Fruit fly (Drosophila melanogaster) whole organism, wandering third instar larva: Measurements from ENCODE around the gene Orct2.

Experiments used
- CG32264 ChIP-seq: fragments of 200-800 bp; sonication (Bioruptor generic); optimal IDR thresholded peaks from 2 replicates; lab custom pipeline; 2016; ENCODE audit warnings: missing biosample characterization, missing genetic modification characterization
- Dfd ChIP-seq: fragments of >200 bp; optimal IDR thresholded peaks from 2 replicates; lab custom pipeline; 2017; ENCODE audit warnings: missing biosample characterization, missing genetic modification characterization
- HLH106 ChIP-seq: fragments of 200-800 bp; optimal IDR thresholded peaks from 3 replicates; lab custom pipeline; 2019; ENCODE audit warnings: missing biosample characterization, mild to moderate bottlenecking, missing genetic modification characterization, moderate library complexity
- Hr83 ChIP-seq: fragments of 200-300 bp; sonication (Bioruptor generic); optimal IDR thresholded peaks from 2 replicates; lab custom pipeline; 2016; ENCODE audit warnings: missing biosample characterization, mild to moderate bottlenecking, missing genetic modification characterization, moderate library complexity; ENCODE audit not compliant: poor library complexity, severe bottlenecking
- OdsH ChIP-seq: fragments of 200-800 bp; sonication (Bioruptor generic); optimal IDR thresholded peaks from 2 replicates; lab custom pipeline; 2016; ENCODE audit warnings: missing biosample characterization, mild to moderate bottlenecking, missing genetic modification characterization
- Vsx2 ChIP-seq: fragments of 200-300, 225-300 bp; sonication (Bioruptor generic); optimal IDR thresholded peaks from 2 replicates; lab custom pipeline; 2018; ENCODE audit warnings: missing biosample characterization, missing genetic modification characterization; ENCODE audit not compliant: partially characterized antibody
- fru ChIP-seq: fragments of 200-800 bp; sonication (Bioruptor generic); optimal IDR thresholded peaks from 3 replicates; lab custom pipeline; 2016; ENCODE audit warnings: missing biosample characterization, mild to moderate bottlenecking, missing genetic modification characterization
- sv ChIP-seq: fragments of 200-800 bp; sonication (Bioruptor generic); optimal IDR thresholded peaks from 3 replicates; lab custom pipeline; 2016; ENCODE audit warnings: missing biosample characterization, missing genetic modification characterization
- usp ChIP-seq: fragments of >200 bp; optimal IDR thresholded peaks from 2 replicates; lab custom pipeline; 2017; ENCODE audit warnings: missing biosample characterization, missing genetic modification characterization

dm6 chr3R:24258333-24258732 lies 14.5 kb upstream of the Orct2 start:
- TF ChIP-seq OdsH (GFP tag; lab: Kevin White, UChicago) = no peak
- no peak for TF ChIP-seq HLH106 (tag; lab: Kevin White, UChicago)
- TF ChIP-seq Hr83 = no peak
- no peak for TF ChIP-seq CG32264 (GFP tag; lab: Kevin White, UChicago)
- TF ChIP-seq usp (GFP tag; lab: Kevin White, UChicago) = no peak
- no peak for TF ChIP-seq Dfd (GFP tag; lab: Kevin White, UChicago)
- no peak for TF ChIP-seq sv (GFP tag; lab: Kevin White, UChicago)
- no peak for TF ChIP-seq fru (GFP tag; lab: Kevin White, UChicago)
- no peak for TF ChIP-seq Vsx2 (GFP tag; lab: Kevin White, UChicago)
